Worm (Caenorhabditis elegans) whole organism, L2 larva: ENCODE data around the gene C54F6.19.
A peak's percentile ranks its signal among the peaks of the same experiment; 100 is the strongest.

Source experiments
- C34F6.9 ChIP-seq: fragments of 150-350 bp; optimal IDR thresholded peaks from 2 replicates; lab custom pipeline; 2014; ENCODE audit warnings: missing biosample characterization, missing genetic modification characterization
- R02D3.7 ChIP-seq: fragments of 150-350 bp; optimal IDR thresholded peaks from 2 replicates; lab custom pipeline; 2014; ENCODE audit warnings: missing biosample characterization, missing genetic modification characterization
- Y55F3AM.14 ChIP-seq: fragments of 200-800 bp; sonication (Bioruptor generic); optimal IDR thresholded peaks from 2 replicates; lab custom pipeline; 2018; ENCODE audit warnings: mild to moderate bottlenecking, missing genetic modification characterization, missing compliant biosample characterization
- ZK546.5 ChIP-seq: sonication (generic microtip); optimal IDR thresholded peaks from 2 replicates; lab custom pipeline; 2017; ENCODE audit warnings: missing biosample characterization, missing genetic modification characterization
- alr-1 ChIP-seq: fragments of 150-350 bp; optimal IDR thresholded peaks from 2 replicates; lab custom pipeline; 2014; ENCODE audit warnings: missing biosample characterization, missing genetic modification characterization
- aly-2 ChIP-seq: fragments of 150-350 bp; optimal IDR thresholded peaks from 2 replicates; lab custom pipeline; 2014; ENCODE audit warnings: missing biosample characterization, missing genetic modification characterization
- ama-1 ChIP-seq: fragments of 150-350 bp; optimal IDR thresholded peaks from 2 replicates; lab custom pipeline; 2018; ENCODE audit warnings: inconsistent platforms
- blmp-1 ChIP-seq: sonication (generic microtip); optimal IDR thresholded peaks from 2 replicates; lab custom pipeline; 2017; ENCODE audit warnings: missing genetic modification characterization, mild to moderate bottlenecking, missing compliant biosample characterization, antibody characterized with exemption, moderate library complexity; ENCODE audit not compliant: insufficient read depth
- ceh-16 ChIP-seq: fragments of 150-350 bp; optimal IDR thresholded peaks from 2 replicates; lab custom pipeline; 2014; ENCODE audit warnings: missing biosample characterization, missing genetic modification characterization
- ceh-82 ChIP-seq: fragments of 150-350 bp; optimal IDR thresholded peaks from 2 replicates; lab custom pipeline; 2014; ENCODE audit warnings: missing biosample characterization, missing genetic modification characterization
- crh-2 ChIP-seq: sonication (generic microtip); optimal IDR thresholded peaks from 2 replicates; lab custom pipeline; 2017; ENCODE audit warnings: missing biosample characterization, missing genetic modification characterization
- dmd-4 ChIP-seq: sonication (generic microtip); optimal IDR thresholded peaks from 2 replicates; lab custom pipeline; 2017; ENCODE audit warnings: missing biosample characterization, missing genetic modification characterization
- egl-27 ChIP-seq: sonication (generic microtip); optimal IDR thresholded peaks from 3 replicates; lab custom pipeline; 2017; ENCODE audit warnings: missing biosample characterization, missing genetic modification reagents, missing genetic modification characterization
- elt-1 ChIP-seq: fragments of 150-350 bp; optimal IDR thresholded peaks from 2 replicates; lab custom pipeline; 2014; ENCODE audit warnings: missing biosample characterization, missing genetic modification characterization
- elt-3 ChIP-seq: sonication (generic microtip); optimal IDR thresholded peaks from 2 replicates; lab custom pipeline; 2017; ENCODE audit warnings: missing biosample characterization, missing genetic modification characterization
- lin-11 ChIP-seq: fragments of 150-350 bp; sonication (generic microtip); optimal IDR thresholded peaks from 2 replicates; lab custom pipeline; 2014; ENCODE audit warnings: missing biosample characterization, missing genetic modification characterization, inconsistent platforms, mixed read lengths
- lin-13 ChIP-seq: fragments of 150-350 bp; optimal IDR thresholded peaks from 2 replicates; lab custom pipeline; 2014; ENCODE audit warnings: missing biosample characterization, missing genetic modification reagents, missing genetic modification characterization
- lsy-2 ChIP-seq, 2 experiments: fragments of 150-350 bp in 1 of 2; sonication (generic microtip) in 1 of 2; optimal IDR thresholded peaks; 2 replicates each; lab custom pipeline; 2014 to 2017; ENCODE audit warnings: missing biosample characterization in 2 of 2, missing genetic modification characterization in 2 of 2
- mdl-1 ChIP-seq, 2 experiments: fragments of 150-350 bp in 1 of 2; sonication (generic microtip) in 1 of 2; optimal IDR thresholded peaks; 2 replicates each; lab custom pipeline; 2017; ENCODE audit warnings: missing biosample characterization in 2 of 2, missing genetic modification characterization in 2 of 2
- nhr-10 ChIP-seq: sonication (generic microtip); optimal IDR thresholded peaks from 2 replicates; lab custom pipeline; 2017; ENCODE audit warnings: missing biosample characterization, missing genetic modification characterization
- nhr-11 ChIP-seq: fragments of 150-350 bp; optimal IDR thresholded peaks from 2 replicates; lab custom pipeline; 2014; ENCODE audit warnings: missing biosample characterization, missing genetic modification characterization
- nhr-12 ChIP-seq: fragments of 150-350 bp; optimal IDR thresholded peaks from 2 replicates; lab custom pipeline; 2014; ENCODE audit warnings: missing biosample characterization, missing genetic modification characterization
- nhr-129 ChIP-seq: fragments of 150-350 bp; optimal IDR thresholded peaks from 2 replicates; lab custom pipeline; 2014; ENCODE audit warnings: missing biosample characterization, missing genetic modification characterization
- nhr-21 ChIP-seq: fragments of 150-350 bp; optimal IDR thresholded peaks from 2 replicates; lab custom pipeline; 2014; ENCODE audit warnings: missing biosample characterization, missing genetic modification characterization
- nhr-23 ChIP-seq: fragments of 150-350 bp; optimal IDR thresholded peaks from 2 replicates; lab custom pipeline; 2014; ENCODE audit warnings: missing biosample characterization, missing genetic modification reagents, missing genetic modification characterization
- nhr-237 ChIP-seq: fragments of 150-350 bp; optimal IDR thresholded peaks from 2 replicates; lab custom pipeline; 2014; ENCODE audit warnings: missing biosample characterization, missing genetic modification characterization
- nhr-25 ChIP-seq: fragments of 150-350 bp; sonication (generic microtip); optimal IDR thresholded peaks from 3 replicates; lab custom pipeline; 2014; ENCODE audit warnings: missing biosample characterization, missing genetic modification characterization
- nhr-77 ChIP-seq: fragments of 150-350 bp; optimal IDR thresholded peaks from 2 replicates; lab custom pipeline; 2014; ENCODE audit warnings: missing biosample characterization, missing genetic modification characterization
- sma-3 ChIP-seq: sonication (generic microtip); optimal IDR thresholded peaks from 2 replicates; lab custom pipeline; 2016; ENCODE audit warnings: missing genetic modification reagents, missing genetic modification characterization, missing compliant biosample characterization
- sma-9 ChIP-seq, 2 experiments: fragments of 150-350 bp in 1 of 2; sonication (generic microtip) in 1 of 2; optimal IDR thresholded peaks; 2 replicates each; lab custom pipeline; 2014 to 2016; ENCODE audit warnings: missing genetic modification characterization in 2 of 2, mild to moderate bottlenecking in 1 of 2, missing biosample characterization in 1 of 2, missing compliant biosample characterization in 1 of 2, missing genetic modification reagents in 1 of 2, moderate library complexity in 1 of 2
- snpc-4 ChIP-seq: fragments of 150-350 bp; optimal IDR thresholded peaks from 2 replicates; lab custom pipeline; 2014; ENCODE audit warnings: missing biosample characterization, missing genetic modification characterization
- unc-39 ChIP-seq: fragments of 150-350 bp; optimal IDR thresholded peaks from 2 replicates; lab custom pipeline; 2014; ENCODE audit warnings: missing biosample characterization, missing genetic modification characterization
- unc-55 ChIP-seq: fragments of 150-350 bp; sonication (generic microtip); optimal IDR thresholded peaks from 3 replicates; lab custom pipeline; 2014; ENCODE audit warnings: missing biosample characterization, missing genetic modification reagents, missing genetic modification characterization
- unc-62 ChIP-seq: fragments of 150-350 bp; optimal IDR thresholded peaks from 2 replicates; lab custom pipeline; 2014; ENCODE audit warnings: missing biosample characterization, missing genetic modification reagents, missing genetic modification characterization
- zag-1 ChIP-seq: fragments of 150-350 bp; optimal IDR thresholded peaks from 2 replicates; lab custom pipeline; 2014; ENCODE audit warnings: missing biosample characterization, missing genetic modification characterization
- ztf-1 ChIP-seq: fragments of 200-800 bp; sonication (Bioruptor generic); conservative IDR thresholded peaks from 2 replicates; pipeline ENCODE4 v1.3.6; 2022; ENCODE audit warnings: missing genetic modification characterization, missing compliant biosample characterization
- ztf-11 ChIP-seq: sonication (generic microtip); optimal IDR thresholded peaks from 2 replicates; lab custom pipeline; 2017; ENCODE audit warnings: missing biosample characterization, missing genetic modification characterization
- ztf-4 ChIP-seq: fragments of 150-350 bp; optimal IDR thresholded peaks from 2 replicates; lab custom pipeline; 2014; ENCODE audit warnings: missing biosample characterization, missing genetic modification characterization

Gene C54F6.19

ce11 chrV:7548017-7548416 is 2.7 kb downstream of the C54F6.19 start:
- TF ChIP-seq ztf-4 (tag; lab: Kevin White, UChicago) (no peak), ztf-11 (tag; lab: Kevin White, UChicago) (no peak), alr-1 (tag; lab: Kevin White, UChicago) (no peak), unc-55 (GFP tag; lab: Kevin White, UChicago) (no peak), elt-3 (tag; lab: Kevin White, UChicago) (no peak), sma-9 (GFP tag; optimal IDR thresholded peaks at IDR 0.05; lab: Kevin White, UChicago) (peak; percentile 52), sma-9 (tag; optimal IDR thresholded peaks at IDR 0.05; lab: Kevin White, UChicago) (no peak), C34F6.9 (tag; lab: Kevin White, UChicago) (no peak)

ce11 chrV:7551821-7552220 is 6.5 kb downstream of the C54F6.19 start, which contains the start of gene F19F10.3:
F19F10.3 (plus strand) TSS chrV:7552121.
- TF ChIP-seq aly-2 (no peak), C34F6.9 (tag; lab: Kevin White, UChicago) (no peak), mdl-1 (tag; optimal IDR thresholded peaks at IDR 0.05; lab: Kevin White, UChicago) (no peak), nhr-10 (tag; lab: Kevin White, UChicago) (no peak), crh-2 (no peak), alr-1 (tag; lab: Kevin White, UChicago) (no peak), ceh-82 (tag; lab: Kevin White, UChicago) (no peak), ceh-16 (no peak), nhr-11 (no peak), lin-11 (no peak), zag-1 (tag; lab: Kevin White, UChicago) (no peak), unc-39 (tag; lab: Kevin White, UChicago) (no peak), nhr-129 (tag; lab: Kevin White, UChicago) (no peak), unc-62 (GFP tag; lab: Kevin White, UChicago) (no peak)

ce11 chrV:7553873-7554362 is 8.6 kb downstream of the C54F6.19 start, which contains the start of gene ttr-10:
ttr-10 (minus strand) TSS chrV:7553923.
- TF ChIP-seq sma-9 (GFP tag; optimal IDR thresholded peaks at IDR 0.05; lab: Kevin White, UChicago) (no peak), sma-9 (tag; optimal IDR thresholded peaks at IDR 0.05; lab: Kevin White, UChicago) (no peak), dmd-4 (tag; lab: Kevin White, UChicago) (no peak), R02D3.7 (tag; lab: Kevin White, UChicago) (no peak), Y55F3AM.14 (no peak), nhr-23 (tag; lab: Kevin White, UChicago) (no peak), ama-1 (lab: Kevin White, UChicago) (no peak), sma-3 (GFP tag; lab: Kevin White, UChicago) (no peak), C34F6.9 (tag; lab: Kevin White, UChicago) (no peak), lsy-2 (tag; optimal IDR thresholded peaks at IDR 0.05; lab: Kevin White, UChicago) (no peak), lin-13 (GFP tag; lab: Kevin White, UChicago) (no peak), elt-3 (tag; lab: Kevin White, UChicago) (no peak), egl-27 (tag; lab: Kevin White, UChicago) (no peak), unc-55 (GFP tag; lab: Kevin White, UChicago) (no peak), nhr-21 (tag; lab: Kevin White, UChicago) (no peak), unc-62 (GFP tag; lab: Kevin White, UChicago) (no peak), zag-1 (tag; lab: Kevin White, UChicago) (no peak), blmp-1 (tag; lab: Kevin White, UChicago) (no peak)

- TF ChIP-seq nhr-25 (tag; lab: Kevin White, UChicago) (no peak), crh-2 (no peak), Y55F3AM.14 (no peak), nhr-21 (tag; lab: Kevin White, UChicago) (no peak), ztf-1 (GFP tag; lab: Robert Waterston, UW) (no peak), aly-2 (no peak), C34F6.9 (tag; lab: Kevin White, UChicago) (no peak), nhr-11 (no peak), elt-1 (tag; lab: Kevin White, UChicago) (no peak)
- TF ChIP-seq, all 48 proteins: peak for 0
Measured at ce11 chrV:7555875-7556274, 10.6 kb downstream of the C54F6.19 start.

ce11 chrV:7558693-7559092 is 13.4 kb downstream of the C54F6.19 start, which contains the start of gene ets-7:
ets-7 (minus strand) TSS chrV:7558793.
- no peak for TF ChIP-seq nhr-77 (tag; lab: Kevin White, UChicago)
- TF ChIP-seq nhr-12 (tag; lab: Kevin White, UChicago): no peak
- no peak for TF ChIP-seq Y55F3AM.14
- TF ChIP-seq blmp-1 (tag; lab: Kevin White, UChicago): no peak
- TF ChIP-seq zag-1 (tag; lab: Kevin White, UChicago): no peak
- TF ChIP-seq nhr-237 (tag; lab: Kevin White, UChicago): no peak
- no peak for TF ChIP-seq lsy-2 (tag; optimal IDR thresholded peaks at IDR 0.05; lab: Kevin White, UChicago)
- TF ChIP-seq egl-27 (tag; lab: Kevin White, UChicago): no peak
- TF ChIP-seq nhr-21 (tag; lab: Kevin White, UChicago): no peak
- no peak for TF ChIP-seq ztf-4 (tag; lab: Kevin White, UChicago)
- TF ChIP-seq unc-62 (GFP tag; lab: Kevin White, UChicago): no peak
- TF ChIP-seq ZK546.5 (tag; lab: Kevin White, UChicago): no peak
- no peak for TF ChIP-seq elt-1 (tag; lab: Kevin White, UChicago)
- TF ChIP-seq nhr-129 (tag; lab: Kevin White, UChicago): no peak
- TF ChIP-seq snpc-4 (tag; lab: Kevin White, UChicago): no peak
